Worm (Caenorhabditis elegans) whole organism, L2 larva: ENCODE measurements around the gene C08B6.3.

Experiments used
- crh-2 ChIP-seq: sonication (generic microtip); optimal IDR thresholded peaks from 2 replicates; lab custom pipeline; 2017; ENCODE audit warnings: missing biosample characterization, missing genetic modification characterization
- dmd-4 ChIP-seq: sonication (generic microtip); optimal IDR thresholded peaks from 2 replicates; lab custom pipeline; 2017; ENCODE audit warnings: missing biosample characterization, missing genetic modification characterization
- elt-3 ChIP-seq: sonication (generic microtip); optimal IDR thresholded peaks from 2 replicates; lab custom pipeline; 2017; ENCODE audit warnings: missing biosample characterization, missing genetic modification characterization
- lin-13 ChIP-seq: fragments of 150-350 bp; optimal IDR thresholded peaks from 2 replicates; lab custom pipeline; 2014; ENCODE audit warnings: missing biosample characterization, missing genetic modification reagents, missing genetic modification characterization
- nhr-10 ChIP-seq: sonication (generic microtip); optimal IDR thresholded peaks from 2 replicates; lab custom pipeline; 2017; ENCODE audit warnings: missing biosample characterization, missing genetic modification characterization
- nhr-237 ChIP-seq: fragments of 150-350 bp; optimal IDR thresholded peaks from 2 replicates; lab custom pipeline; 2014; ENCODE audit warnings: missing biosample characterization, missing genetic modification characterization
- nhr-77 ChIP-seq: fragments of 150-350 bp; optimal IDR thresholded peaks from 2 replicates; lab custom pipeline; 2014; ENCODE audit warnings: missing biosample characterization, missing genetic modification characterization
- snpc-4 ChIP-seq: fragments of 150-350 bp; optimal IDR thresholded peaks from 2 replicates; lab custom pipeline; 2014; ENCODE audit warnings: missing biosample characterization, missing genetic modification characterization

- no peak for TF ChIP-seq crh-2 (tag; lab: Kevin White, UChicago)
- no peak for TF ChIP-seq nhr-10 (tag; lab: Kevin White, UChicago)
- TF ChIP-seq dmd-4, result no peak
- no peak for TF ChIP-seq nhr-77 (tag; lab: Kevin White, UChicago)
- TF ChIP-seq lin-13 (GFP tag; lab: Kevin White, UChicago), result no peak
- TF ChIP-seq nhr-237 (tag; lab: Kevin White, UChicago), result no peak
- TF ChIP-seq elt-3 (tag; lab: Kevin White, UChicago), result no peak
- TF ChIP-seq snpc-4 (tag; lab: Kevin White, UChicago), result no peak
Measured at ce11 chrV:10114329-10114728, 2.2 kb upstream of the C08B6.3 start, which contains the start of gene cht-5.
